Worm (Caenorhabditis elegans): ENCODE results near the gene T10H4.4.

Gene T10H4.4

DNA sequence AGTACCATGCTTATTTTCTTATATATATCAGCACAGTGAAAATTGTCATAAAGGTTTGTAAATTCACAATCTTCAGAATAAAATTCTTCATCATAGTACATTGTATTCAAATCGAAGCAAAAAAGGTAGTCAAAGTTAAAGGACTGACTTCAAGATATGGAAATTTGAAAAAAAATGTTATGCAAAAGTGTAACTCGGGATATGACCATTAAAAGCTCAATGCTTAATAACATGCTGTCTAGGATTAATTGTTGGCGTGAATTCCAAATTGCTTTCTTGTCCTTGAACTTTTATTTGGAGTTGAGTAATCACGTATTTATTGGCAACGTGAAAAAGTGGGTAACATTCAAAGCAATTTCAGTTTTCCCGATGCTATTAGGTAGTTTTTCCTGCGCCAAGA is 2.6 kb upstream of the T10H4.4 start, which contains the start of gene srw-16:
Gene srw-16 (minus strand): TSS at position 101 of the 400 bp plus-strand sequence.
- TF ChIP-seq C04F5.9 (tag; optimal IDR thresholded peaks at IDR 0.05) (no peak), mep-1 (tag; optimal IDR thresholded peaks at IDR 0.05) (no peak)

DNA sequence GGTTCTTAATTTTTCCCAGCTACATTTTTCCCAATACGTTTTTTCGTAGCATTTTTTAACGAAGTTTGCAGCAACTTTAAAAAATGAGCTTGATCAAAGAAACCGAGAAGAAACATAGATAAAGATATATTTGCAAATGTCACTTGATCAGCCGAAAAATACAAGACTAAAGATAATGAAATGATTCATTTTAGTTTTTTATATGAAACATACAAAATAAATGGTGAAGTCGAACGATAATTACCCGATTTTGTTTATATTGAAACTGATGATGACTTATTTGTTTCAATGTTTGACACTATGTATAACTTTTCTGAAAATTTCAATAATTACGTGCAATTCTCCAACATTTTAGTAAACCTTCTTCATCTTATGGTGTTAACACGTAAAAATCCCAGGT is 3.9 kb downstream of the T10H4.4 start, which contains the start of gene srw-22:
Gene srw-22 (plus strand): TSS at position 301 of the 400 bp plus-strand sequence.
- TF ChIP-seq nhr-237 (tag; optimal IDR thresholded peaks at IDR 0.05) (no peak), aly-2 (tag; optimal IDR thresholded peaks at IDR 0.05) (no peak), lin-35 (GFP tag; optimal IDR thresholded peaks at IDR 0.05) (no peak), xbp-1 (tag; optimal IDR thresholded peaks at IDR 0.05) (no peak), nhr-84 (tag; optimal IDR thresholded peaks at IDR 0.05) (no peak), ets-5 (GFP tag; IDR thresholded peaks at IDR 0.05) (no peak), fkh-4 (tag; optimal IDR thresholded peaks at IDR 0.05; ENCODE audit: borderline replicate concordance) (no peak), fkh-8 (tag; optimal IDR thresholded peaks at IDR 0.05) (no peak), irx-1 (tag; optimal IDR thresholded peaks at IDR 0.05) (no peak), nhr-12 (tag; optimal IDR thresholded peaks at IDR 0.05) (no peak), isw-1 (GFP tag; IDR thresholded peaks at IDR 0.05) (no peak), ztf-4 (tag; optimal IDR thresholded peaks at IDR 0.05) (no peak), F16B12.6 (tag; optimal IDR thresholded peaks at IDR 0.05) (no peak), nhr-11 (tag; optimal IDR thresholded peaks at IDR 0.05) (no peak), mdl-1 (tag; optimal IDR thresholded peaks at IDR 0.05) (no peak), egl-27 (tag; optimal IDR thresholded peaks at IDR 0.05) (no peak)

DNA sequence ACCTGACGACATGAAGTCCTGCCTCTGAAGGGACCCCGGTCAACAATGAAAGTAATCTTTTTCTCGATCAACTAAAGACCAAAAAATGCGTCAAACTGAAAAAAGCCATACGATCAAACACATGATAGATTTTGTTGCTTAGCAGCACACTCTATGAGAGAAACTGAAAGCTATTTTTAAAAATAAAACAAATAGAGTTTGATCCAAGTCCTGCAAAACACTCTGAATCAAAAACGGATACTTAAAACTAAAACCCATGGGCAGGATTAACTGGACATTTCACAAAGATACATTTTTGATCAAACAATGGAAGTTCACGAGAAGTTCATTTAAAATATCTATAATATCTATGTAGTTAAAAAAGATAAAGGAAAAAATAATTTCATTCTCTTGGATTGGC is 4.8 kb downstream of the T10H4.4 start, which contains the start of gene T10H4.13:
Gene T10H4.13 (minus strand): TSS at position 101 of the 400 bp plus-strand sequence.
- TF ChIP-seq alr-1 (tag; optimal IDR thresholded peaks at IDR 0.05; ENCODE audit: borderline replicate concordance) (no peak), C34B4.2 (tag; optimal IDR thresholded peaks at IDR 0.05) (no peak), Y116A8C.19 (tag; optimal IDR thresholded peaks at IDR 0.05; ENCODE audit: borderline replicate concordance) (no peak), nhr-84 (tag; optimal IDR thresholded peaks at IDR 0.05) (no peak), nhr-90 (tag; optimal IDR thresholded peaks at IDR 0.05; ENCODE audit: poor library complexity) (no peak), unc-30 (tag; optimal IDR thresholded peaks at IDR 0.05) (no peak), ztf-11 (tag; optimal IDR thresholded peaks at IDR 0.05) (no peak), ceh-63 (GFP tag; optimal IDR thresholded peaks at IDR 0.05) (no peak), dsc-1 (tag; optimal IDR thresholded peaks at IDR 0.05) (no peak)

DNA sequence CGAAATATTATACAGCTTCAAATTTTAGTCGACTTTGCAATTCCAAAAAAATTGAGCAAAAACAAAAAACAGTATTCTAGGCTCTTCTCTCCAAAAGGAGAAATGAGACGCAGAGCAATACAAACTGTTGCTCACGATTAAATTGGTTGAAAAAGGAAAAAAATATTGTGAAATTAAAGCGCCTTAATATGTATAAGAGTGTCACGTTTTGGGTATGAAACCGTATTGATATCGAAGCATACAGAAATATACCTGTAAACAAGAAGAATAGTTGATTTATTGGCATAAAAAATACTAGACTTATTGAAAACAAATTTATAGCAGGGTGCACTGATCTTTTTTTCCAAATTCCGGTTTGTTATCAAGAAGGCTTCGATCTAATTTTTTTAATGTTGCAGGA is 6.3 kb downstream of the T10H4.4 start, which contains the start of gene M01B2.13:
Gene M01B2.13 (minus strand): TSS at position 101 of the 400 bp plus-strand sequence.
- no peak for TF ChIP-seq elt-2 (tag; optimal IDR thresholded peaks at IDR 0.05)
- no peak for TF ChIP-seq ama-1 (optimal IDR thresholded peaks at IDR 0.05)
- no peak for TF ChIP-seq vab-15 (tag; optimal IDR thresholded peaks at IDR 0.05)
- TF ChIP-seq dsc-1 (tag; optimal IDR thresholded peaks at IDR 0.05) = no peak

DNA sequence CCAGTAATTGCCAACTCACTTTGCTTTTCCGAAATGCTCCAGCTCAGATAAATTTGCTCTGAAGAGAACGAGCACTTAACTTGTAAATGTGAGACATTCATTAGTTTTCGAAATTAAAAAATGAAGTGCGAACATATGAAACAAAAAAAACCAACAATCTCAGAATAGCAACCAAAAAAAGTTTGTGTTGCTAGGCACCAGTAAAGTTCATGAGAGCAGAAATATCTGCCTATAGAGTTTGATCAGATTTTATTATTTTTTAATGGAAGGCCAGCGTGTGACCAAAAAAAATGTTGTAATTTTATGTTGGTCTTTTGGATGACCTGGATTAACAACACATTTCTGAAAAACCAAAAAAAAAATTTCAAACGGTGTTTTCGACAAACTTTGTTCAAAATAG is 8.0 kb downstream of the T10H4.4 start, which contains the start of gene M01B2.12:
Gene M01B2.12 (minus strand): TSS at position 101 of the 400 bp plus-strand sequence.
- no peak for TF ChIP-seq ceh-90 (tag; optimal IDR thresholded peaks at IDR 0.05)
- no peak for TF ChIP-seq blmp-1 (tag; optimal IDR thresholded peaks at IDR 0.05)
- no peak for TF ChIP-seq nhr-47 (tag; optimal IDR thresholded peaks at IDR 0.05)
- no peak for TF ChIP-seq snpc-4 (tag; optimal IDR thresholded peaks at IDR 0.05)
- TF ChIP-seq nhr-28 (tag; optimal IDR thresholded peaks at IDR 0.05) = no peak
- TF ChIP-seq nhr-84 (tag; optimal IDR thresholded peaks at IDR 0.05) = no peak
- no peak for TF ChIP-seq fkh-10 (GFP tag; optimal IDR thresholded peaks at IDR 0.05)
- no peak for TF ChIP-seq mef-2 (tag; optimal IDR thresholded peaks at IDR 0.05)
- TF ChIP-seq nhr-20 (tag; optimal IDR thresholded peaks at IDR 0.05) = no peak
- no peak for TF ChIP-seq pqm-1 (tag; optimal IDR thresholded peaks at IDR 0.05)
- no peak for TF ChIP-seq sptf-1 (tag; optimal IDR thresholded peaks at IDR 0.05)

Measured in whole organism, L1 larva.